Worm (Caenorhabditis elegans) whole organism, L1 larva: ENCODE data around the gene Y22D7AL.16.

Experiments
- ceh-63 ChIP-seq: fragments of 200-800 bp; sonication (Bioruptor generic); optimal IDR thresholded peaks from 2 replicates; lab custom pipeline; 2018; ENCODE audit warnings: mild to moderate bottlenecking, missing genetic modification characterization, missing compliant biosample characterization
- lsy-2 ChIP-seq, 2 experiments: fragments of 150-350 bp; optimal IDR thresholded peaks; 2 replicates each; lab custom pipeline; 2014; ENCODE audit warnings: missing biosample characterization in 2 of 2, missing genetic modification characterization in 2 of 2
- mef-2 ChIP-seq: fragments of 150-350 bp; optimal IDR thresholded peaks from 2 replicates; lab custom pipeline; 2014; ENCODE audit warnings: missing biosample characterization, missing genetic modification characterization
- ztf-11 ChIP-seq, 2 experiments: sonication (generic microtip); optimal IDR thresholded peaks; 2 replicates each; lab custom pipeline; 2016 to 2017; ENCODE audit warnings: missing genetic modification characterization in 2 of 2, missing biosample characterization in 1 of 2, missing compliant biosample characterization in 1 of 2

ce11 chrIII:1619890-1620289 is 45.1 kb downstream of the Y22D7AL.16 start:
- TF ChIP-seq ztf-11 (tag; optimal IDR thresholded peaks at IDR 0.05; lab: Kevin White, UChicago), result no peak
- TF ChIP-seq lsy-2 (tag; optimal IDR thresholded peaks at IDR 0.05; lab: Kevin White, UChicago), result no peak
- TF ChIP-seq mef-2 (tag; lab: Kevin White, UChicago), result no peak
- no peak for TF ChIP-seq ceh-63 (GFP tag; lab: Kevin White, UChicago)
